5 fruit fly cellular contexts compared by ENCODE assay signal in genomic region chrX:10009794-10010614, dm6.
TF ChIP-seq lines count a peak whose summit lies in the region.

Gene Dna2, plus strand, starts transcription at chrX:10010481.

- TF ChIP-seq CTCF in S2 (optimal IDR thresholded peaks at IDR 0.05; lab: Kevin White, UChicago), result peak; percentile 19 to 86
- peak; percentile 95 for TF ChIP-seq CTCF in whole organism, embryonic (GFP tag; optimal IDR thresholded peaks at IDR 0.05; lab: Kevin White, UChicago)

TF ChIP-seq in whole organism, adult, 20 proteins besides CTCF, POLR2A, EP300 and RAD21:
- TF ChIP-seq Hr96 (GFP tag; optimal IDR thresholded peaks at IDR 0.05; lab: Kevin White, UChicago), result peak; percentile 18
- no peak for TF ChIP-seq CG12768 (GFP tag; optimal IDR thresholded peaks at IDR 0.05; lab: Kevin White, UChicago)
- no peak for TF ChIP-seq Clk (GFP tag; optimal IDR thresholded peaks at IDR 0.05; lab: Kevin White, UChicago)
- TF ChIP-seq pad (GFP tag; optimal IDR thresholded peaks at IDR 0.05; lab: Kevin White, UChicago), result peak; percentile 0
- TF ChIP-seq Crg-1 (GFP tag; optimal IDR thresholded peaks at IDR 0.05; lab: Kevin White, UChicago), result peak; percentile 12

TF ChIP-seq in whole organism, embryonic, 481 proteins besides CTCF, POLR2A, EP300 and RAD21 (continues in another document):
- TF ChIP-seq CG11560 (tag; IDR thresholded peaks at IDR 0.05; lab: Robert Waterston, UW) (0 out of 3 replicates have a peak, but pooled peaks have one; percentile 28), ab (GFP tag; optimal IDR thresholded peaks at IDR 0.05; lab: Kevin White, UChicago) (no peak), jing (GFP tag; optimal IDR thresholded peaks at IDR 0.05; lab: Kevin White, UChicago) (no peak), Nf-YA (GFP tag; IDR thresholded peaks at IDR 0.05; lab: Robert Waterston, UW) (no peak), CG14965 (GFP tag; optimal IDR thresholded peaks at IDR 0.05; lab: Kevin White, UChicago; ENCODE audit: borderline replicate concordance) (no peak), CG12942 (GFP tag; optimal IDR thresholded peaks at IDR 0.05; lab: Kevin White, UChicago) (no peak), NFAT (GFP tag; IDR thresholded peaks at IDR 0.05; lab: Robert Waterston, UW) (no peak), Med (GFP tag; lab: Kevin White, UChicago) (no peak), dm (GFP tag; optimal IDR thresholded peaks at IDR 0.05; lab: Kevin White, UChicago) (no peak), fru (optimal IDR thresholded peaks at IDR 0.05; lab: Kevin White, UChicago) (no peak), Neu2 (GFP tag; optimal IDR thresholded peaks at IDR 0.05; lab: Kevin White, UChicago; ENCODE audit: borderline replicate concordance) (no peak), fd64A (GFP tag; optimal IDR thresholded peaks at IDR 0.05; lab: Kevin White, UChicago) (no peak), CG5180 (GFP tag; optimal IDR thresholded peaks at IDR 0.05; lab: Kevin White, UChicago) (no peak), CG8281 (tag; optimal IDR thresholded peaks at IDR 0.05; lab: Kevin White, UChicago) (no peak), CG11456 (GFP tag; IDR thresholded peaks at IDR 0.05; lab: Robert Waterston, UW) (no peak), NK7.1 (GFP tag; optimal IDR thresholded peaks at IDR 0.05; lab: Kevin White, UChicago) (no peak), CG12104 (GFP tag; optimal IDR thresholded peaks at IDR 0.05; lab: Kevin White, UChicago) (no peak), exex (tag; optimal IDR thresholded peaks at IDR 0.05; lab: Kevin White, UChicago) (no peak), CG13624 (GFP tag; optimal IDR thresholded peaks at IDR 0.05; lab: Kevin White, UChicago) (no peak), CG14014 (GFP tag; IDR thresholded peaks at IDR 0.05; lab: Robert Waterston, UW) (no peak), ham (GFP tag; IDR thresholded peaks at IDR 0.05; lab: Robert Waterston, UW) (no peak), ttk (GFP tag; IDR thresholded peaks at IDR 0.05; lab: Robert Waterston, UW) (no peak), peb (GFP tag; IDR thresholded peaks at IDR 0.05; lab: Robert Waterston, UW) (no peak), CG10366 (GFP tag; IDR thresholded peaks at IDR 0.05; lab: Robert Waterston, UW) (no peak; the same call in 1 of the 2 replicates), CG8944 (GFP tag; optimal IDR thresholded peaks at IDR 0.05; lab: Kevin White, UChicago) (no peak), GATAe (GFP tag; conservative IDR thresholded peaks at IDR 0.05; lab: Robert Waterston, UW) (no peak), CG12659 (GFP tag; optimal IDR thresholded peaks at IDR 0.05; lab: Kevin White, UChicago) (no peak), CG16863 (GFP tag; optimal IDR thresholded peaks at IDR 0.05; lab: Kevin White, UChicago) (no peak), CG6683 (GFP tag; optimal IDR thresholded peaks at IDR 0.05; lab: Kevin White, UChicago) (no peak), CG16815 (GFP tag; optimal IDR thresholded peaks at IDR 0.05; lab: Kevin White, UChicago) (no peak)

TF ChIP-seq in whole organism, prepupa, 60 proteins besides CTCF, POLR2A, EP300 and RAD21:
- peak; percentile 1 for TF ChIP-seq pdm3 (GFP tag; optimal IDR thresholded peaks at IDR 0.05; lab: Kevin White, UChicago)
- no peak for TF ChIP-seq CG11902 (GFP tag; optimal IDR thresholded peaks at IDR 0.05; lab: Kevin White, UChicago)
- peak; percentile 44 for TF ChIP-seq Eip78C (GFP tag; lab: Kevin White, UChicago)
- no peak for TF ChIP-seq spab (GFP tag; optimal IDR thresholded peaks at IDR 0.05; lab: Kevin White, UChicago)
- TF ChIP-seq CG8119 (GFP tag; IDR thresholded peaks at IDR 0.05; lab: Robert Waterston, UW), result no peak
- TF ChIP-seq CG10669 (GFP tag; optimal IDR thresholded peaks at IDR 0.05; lab: Kevin White, UChicago), result no peak
- peak; percentile 47 for TF ChIP-seq Hr39 (GFP tag; optimal IDR thresholded peaks at IDR 0.05; lab: Kevin White, UChicago)
- peak; percentile 14 for TF ChIP-seq CG3032 (tag; optimal IDR thresholded peaks at IDR 0.05; lab: Kevin White, UChicago)
- peak; percentile 42 for TF ChIP-seq CG31627 (GFP tag; optimal IDR thresholded peaks at IDR 0.05; lab: Kevin White, UChicago)
- TF ChIP-seq CG6276 (GFP tag; optimal IDR thresholded peaks at IDR 0.05; lab: Kevin White, UChicago), result no peak
- TF ChIP-seq CG6854 (GFP tag; optimal IDR thresholded peaks at IDR 0.05; lab: Kevin White, UChicago), result no peak
- TF ChIP-seq acj6 (GFP tag; optimal IDR thresholded peaks at IDR 0.05; lab: Kevin White, UChicago), result no peak
- peak; percentile 15 for TF ChIP-seq lz (GFP tag; optimal IDR thresholded peaks at IDR 0.05; lab: Kevin White, UChicago)
- peak; percentile 20 for TF ChIP-seq Met (GFP tag; optimal IDR thresholded peaks at IDR 0.05; lab: Kevin White, UChicago)
- no peak for TF ChIP-seq CG8319 (GFP tag; optimal IDR thresholded peaks at IDR 0.05; lab: Kevin White, UChicago)
- TF ChIP-seq cyc (GFP tag; optimal IDR thresholded peaks at IDR 0.05; lab: Kevin White, UChicago), result peak; percentile 35
- peak; percentile 19 for TF ChIP-seq fkh (GFP tag; optimal IDR thresholded peaks at IDR 0.05; lab: Kevin White, UChicago)

TF ChIP-seq in whole organism, wandering third instar larva, 38 proteins besides CTCF, POLR2A, EP300 and RAD21:
- peak in 1 of 2 experiments; percentile 22 for TF ChIP-seq foxo (GFP tag; optimal IDR thresholded peaks at IDR 0.05; lab: Kevin White, UChicago)
- no peak for TF ChIP-seq Hnf4 (GFP tag; optimal IDR thresholded peaks at IDR 0.05; lab: Kevin White, UChicago)
- no peak for TF ChIP-seq sv (GFP tag; optimal IDR thresholded peaks at IDR 0.05; lab: Kevin White, UChicago)
- TF ChIP-seq Myc (optimal IDR thresholded peaks at IDR 0.05; lab: Kevin White, UChicago), result peak; percentile 82
- TF ChIP-seq OdsH (GFP tag; optimal IDR thresholded peaks at IDR 0.05; lab: Kevin White, UChicago), result no peak
- peak; percentile 37 for TF ChIP-seq HLH106 (tag; optimal IDR thresholded peaks at IDR 0.05; lab: Kevin White, UChicago)
TF ChIP-seq in whole organism, wandering third instar larva: peak in this region for 3.
